Fruit fly (Drosophila melanogaster) whole organism, adult: ENCODE results near the gene Sp7.

Experiments
- CG11617 ChIP-seq: fragments of 200-800 bp; sonication (Bioruptor generic); optimal IDR thresholded peaks from 2 replicates; lab custom pipeline; 2017; ENCODE audit warnings: mild to moderate bottlenecking, missing biosample characterization, missing genetic modification reagents, missing genetic modification characterization
- CG12768 ChIP-seq: fragments of 200-800 bp; sonication (Bioruptor generic); optimal IDR thresholded peaks from 2 replicates; lab custom pipeline; 2017; ENCODE audit warnings: missing biosample characterization, missing genetic modification characterization, mild to moderate bottlenecking, moderate library complexity, missing genetic modification reagents
- CG14711 ChIP-seq: fragments of 200-800 bp; sonication (Bioruptor generic); optimal IDR thresholded peaks from 2 replicates; lab custom pipeline; 2018; ENCODE audit warnings: missing biosample characterization, mild to moderate bottlenecking, missing genetic modification characterization, moderate library complexity
- CG1620 ChIP-seq: fragments of 200-800 bp; sonication (Bioruptor generic); optimal IDR thresholded peaks from 2 replicates; lab custom pipeline; 2016; ENCODE audit warnings: missing biosample characterization, missing genetic modification characterization
- CG7045 ChIP-seq: fragments of 200-800 bp; sonication (Bioruptor generic); optimal IDR thresholded peaks from 2 replicates; lab custom pipeline; 2017; ENCODE audit warnings: missing biosample characterization, mild to moderate bottlenecking, missing genetic modification characterization
- CG7101 ChIP-seq: fragments of 200-800 bp; sonication (Bioruptor generic); optimal IDR thresholded peaks from 2 replicates; lab custom pipeline; 2018; ENCODE audit warnings: missing biosample characterization, mild to moderate bottlenecking, missing genetic modification characterization, moderate library complexity
- Clk ChIP-seq: fragments of 200-800 bp; sonication (Bioruptor generic); optimal IDR thresholded peaks from 2 replicates; lab custom pipeline; 2017; ENCODE audit warnings: missing biosample characterization, missing genetic modification characterization
- Hr96 ChIP-seq: fragments of 200-800 bp; sonication (Bioruptor generic); optimal IDR thresholded peaks from 2 replicates; lab custom pipeline; 2016; ENCODE audit warnings: missing biosample characterization, missing genetic modification characterization
- Mnt ChIP-seq: fragments of 200-800 bp; sonication (Bioruptor generic); optimal IDR thresholded peaks from 2 replicates; lab custom pipeline; 2016; ENCODE audit warnings: missing biosample characterization, mild to moderate bottlenecking, missing genetic modification characterization
- bab1 ChIP-seq: fragments of 200-800 bp; sonication (Bioruptor generic); optimal IDR thresholded peaks from 3 replicates; lab custom pipeline; 2019; ENCODE audit warnings: missing biosample characterization, mild to moderate bottlenecking, missing genetic modification characterization, moderate library complexity
- cic ChIP-seq: fragments of 200-800 bp; sonication (Bioruptor generic); optimal IDR thresholded peaks from 2 replicates; lab custom pipeline; 2017; ENCODE audit warnings: missing biosample characterization, mild to moderate bottlenecking, missing genetic modification characterization, moderate library complexity
- cnc ChIP-seq, 2 experiments: fragments of >200 bp; optimal IDR thresholded peaks; 2 replicates each; lab custom pipeline; 2017
- tj ChIP-seq: fragments of 200-800 bp; sonication (Bioruptor generic); optimal IDR thresholded peaks from 3 replicates; lab custom pipeline; 2017; ENCODE audit warnings: missing biosample characterization, mild to moderate bottlenecking, missing genetic modification characterization, moderate library complexity
- toe ChIP-seq: fragments of 200-800 bp; sonication (Bioruptor generic); optimal IDR thresholded peaks from 2 replicates; lab custom pipeline; 2016; ENCODE audit warnings: missing biosample characterization, missing genetic modification characterization

dm6 chr3R:7790087-7790486 lies 30.5 kb downstream of the Sp7 start, which contains the start of gene CG18746:
- TF ChIP-seq CG14711 (tag; lab: Kevin White, UChicago) (no peak), cnc (optimal IDR thresholded peaks at IDR 0.05; lab: Kevin White, UChicago) (no peak), CG11617 (GFP tag; lab: Kevin White, UChicago) (no peak), CG12768 (GFP tag; lab: Kevin White, UChicago) (no peak), cic (no peak), CG7045 (no peak), Clk (no peak), bab1 (no peak), tj (GFP tag; lab: Kevin White, UChicago) (no peak), Mnt (GFP tag; lab: Kevin White, UChicago) (no peak), CG1620 (GFP tag; lab: Kevin White, UChicago) (no peak), Hr96 (GFP tag; lab: Kevin White, UChicago) (no peak), toe (GFP tag; lab: Kevin White, UChicago) (no peak), CG7101 (no peak)
